Fruit fly (Drosophila melanogaster) Kc167 (cell line): ENCODE results near the gene CG11590.

Source experiments
- Myc ChIP-seq: fragments of >200 bp; optimal IDR thresholded peaks from 2 replicates; lab custom pipeline; 2017; ENCODE audit warnings: missing external identifiers
- Sin3A ChIP-seq: fragments of >200 bp; optimal IDR thresholded peaks from 2 replicates; lab custom pipeline; 2018; ENCODE audit warnings: missing external identifiers
- h ChIP-seq: fragments of >200 bp; optimal IDR thresholded peaks from 3 replicates; lab custom pipeline; 2018; ENCODE audit warnings: missing external identifiers
- insv ChIP-seq: fragments of >200 bp; optimal IDR thresholded peaks from 3 replicates; lab custom pipeline; 2018; ENCODE audit warnings: missing external identifiers
- psq ChIP-seq: fragments of >200 bp; optimal IDR thresholded peaks from 2 replicates; lab custom pipeline; 2017; ENCODE audit warnings: missing external identifiers
- ttk ChIP-seq: sonication (Bioruptor generic); optimal IDR thresholded peaks from 2 replicates; lab custom pipeline; 2017; ENCODE audit warnings: missing external identifiers

DNA sequence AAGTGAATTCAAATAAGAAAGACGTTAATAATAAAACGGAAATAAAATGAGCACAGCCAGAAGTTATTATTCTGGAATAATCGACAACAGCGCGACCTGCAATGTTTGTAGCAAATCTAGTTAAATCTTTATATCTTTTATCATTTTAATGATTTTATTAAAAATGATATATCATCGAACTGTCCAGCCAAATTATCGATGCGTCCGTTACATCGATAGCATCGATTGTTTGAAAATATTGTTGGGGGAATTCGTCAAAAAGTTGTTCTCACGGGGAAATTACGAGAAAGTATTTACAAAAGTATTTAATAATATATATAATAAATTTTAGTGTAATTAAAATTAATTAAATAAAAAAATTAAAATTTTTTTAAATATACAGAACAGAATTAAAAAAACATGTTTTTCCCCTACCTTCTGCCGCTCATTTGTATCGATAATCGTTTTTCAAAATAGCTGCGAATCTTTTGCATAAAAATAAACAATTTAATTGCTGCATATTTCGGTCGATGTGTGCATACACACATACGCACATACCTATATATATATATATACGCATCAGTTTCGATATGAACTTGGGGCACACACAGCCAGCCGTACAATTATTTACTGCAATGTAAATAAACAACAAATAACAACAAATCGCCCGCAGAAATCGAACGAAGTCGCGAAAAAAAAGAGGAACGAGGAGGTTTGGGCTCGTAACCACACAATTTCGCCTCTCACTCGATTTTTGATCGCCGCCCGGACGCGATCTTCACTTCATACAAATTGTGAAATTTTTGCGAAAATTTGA is 43.2 kb downstream of the CG11590 start, which contains the start of gene CG32599:
- TF ChIP-seq Sin3A, result no peak
- no peak for TF ChIP-seq psq (lab: Kevin White, UChicago)
- TF ChIP-seq h (lab: Kevin White, UChicago), result no peak
- no peak for TF ChIP-seq Myc (lab: Kevin White, UChicago)
- no peak for TF ChIP-seq ttk (lab: Kevin White, UChicago)
- TF ChIP-seq insv (lab: Kevin White, UChicago), result no peak
